Worm (Caenorhabditis elegans) whole organism, L1 larva: Measurements from ENCODE around the gene F10C1.23.

Experiments
- alr-1 ChIP-seq: fragments of 200-800 bp; sonication (Bioruptor generic); optimal IDR thresholded peaks from 2 replicates; lab custom pipeline; 2018; ENCODE audit warnings: borderline replicate concordance, mild to moderate bottlenecking, missing genetic modification characterization, missing compliant biosample characterization
- nhr-12 ChIP-seq: sonication (generic microtip); optimal IDR thresholded peaks from 2 replicates; lab custom pipeline; 2017; ENCODE audit warnings: missing biosample characterization, missing genetic modification characterization

DNA sequence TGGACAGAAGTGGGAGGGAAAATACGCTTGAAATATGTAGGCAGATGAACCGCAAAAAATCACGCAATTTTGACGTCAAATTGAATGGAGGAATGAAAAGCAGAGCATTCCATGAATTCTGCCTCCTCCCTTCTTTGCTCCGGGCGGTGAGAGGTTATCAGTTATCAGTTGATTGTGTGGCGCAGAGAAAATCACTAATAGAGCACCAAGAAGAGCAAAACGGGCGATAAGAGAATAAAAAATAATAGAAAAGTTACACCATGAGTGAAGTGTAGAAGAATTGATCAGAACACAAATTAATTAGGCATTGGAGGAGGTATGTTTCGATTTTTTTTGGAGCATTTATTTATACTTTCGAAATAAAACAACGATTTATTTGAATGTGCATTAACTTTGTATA lies 48.7 kb downstream of the F10C1.23 start:
- TF ChIP-seq alr-1 (tag; lab: Kevin White, UChicago) (no peak), nhr-12 (tag; lab: Kevin White, UChicago) (no peak)
